Fruit fly (Drosophila melanogaster): ENCODE measurements around the gene CG7607.

DNA sequence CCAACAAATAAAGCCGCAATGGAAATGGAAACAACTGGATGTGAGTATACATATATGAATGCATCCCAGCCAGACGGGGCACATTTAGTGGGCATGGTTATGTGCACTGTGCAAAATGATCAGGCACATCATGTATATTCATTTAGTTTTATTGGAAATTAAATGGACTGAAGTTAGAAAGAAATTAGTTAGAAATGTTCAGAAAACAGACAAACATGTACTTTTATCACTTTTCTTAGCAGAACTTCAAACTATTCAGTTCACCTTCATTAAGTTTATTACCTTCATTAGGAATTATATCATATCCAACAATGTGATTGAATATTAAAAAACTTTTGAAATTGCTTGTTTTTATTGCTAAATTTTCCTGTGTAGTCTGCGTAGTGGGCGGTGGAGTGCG, 12.7 kb upstream of the CG7607 start:
- TF ChIP-seq Hnf4 (GFP tag; optimal IDR thresholded peaks at IDR 0.05) (no peak), psq (GFP tag; optimal IDR thresholded peaks at IDR 0.05) (no peak)

All from whole organism, wandering third instar larva.